Fruit fly (Drosophila melanogaster) ovary, adult (tissue): ENCODE results near the gene Taf10.

Source experiments
- CG17801 ChIP-seq: fragments of 200-800 bp; optimal IDR thresholded peaks from 2 replicates; lab custom pipeline; 2019; ENCODE audit warnings: missing biosample characterization, mild to moderate bottlenecking, missing genetic modification characterization, moderate library complexity; ENCODE audit not compliant: partially characterized antibody

The Taf10 gene

dm6 chr2L:2744852-2745251, 22.8 kb upstream of the Taf10 start, which contains the start of the genes CG9961 and Cwc25:
Gene CG9961 (minus strand): TSS chr2L:2744934.
Gene Cwc25 (plus strand): TSS chr2L:2745098.
- TF ChIP-seq CG17801 (GFP tag; lab: Kevin White, UChicago) = no peak

dm6 chr2L:2748480-2749143, 19.1 kb upstream of the Taf10 start:
- peak; percentile 95 for TF ChIP-seq CG17801 (GFP tag; lab: Kevin White, UChicago)

dm6 chr2L:2749144-2749766, 18.4 kb upstream of the Taf10 start:
- peak; percentile 10 for TF ChIP-seq CG17801 (GFP tag; lab: Kevin White, UChicago)

- peak; percentile 27 for TF ChIP-seq CG17801 (GFP tag; lab: Kevin White, UChicago)
Measured at dm6 chr2L:2750337-2751084, 17.2 kb upstream of the Taf10 start.

DNA sequence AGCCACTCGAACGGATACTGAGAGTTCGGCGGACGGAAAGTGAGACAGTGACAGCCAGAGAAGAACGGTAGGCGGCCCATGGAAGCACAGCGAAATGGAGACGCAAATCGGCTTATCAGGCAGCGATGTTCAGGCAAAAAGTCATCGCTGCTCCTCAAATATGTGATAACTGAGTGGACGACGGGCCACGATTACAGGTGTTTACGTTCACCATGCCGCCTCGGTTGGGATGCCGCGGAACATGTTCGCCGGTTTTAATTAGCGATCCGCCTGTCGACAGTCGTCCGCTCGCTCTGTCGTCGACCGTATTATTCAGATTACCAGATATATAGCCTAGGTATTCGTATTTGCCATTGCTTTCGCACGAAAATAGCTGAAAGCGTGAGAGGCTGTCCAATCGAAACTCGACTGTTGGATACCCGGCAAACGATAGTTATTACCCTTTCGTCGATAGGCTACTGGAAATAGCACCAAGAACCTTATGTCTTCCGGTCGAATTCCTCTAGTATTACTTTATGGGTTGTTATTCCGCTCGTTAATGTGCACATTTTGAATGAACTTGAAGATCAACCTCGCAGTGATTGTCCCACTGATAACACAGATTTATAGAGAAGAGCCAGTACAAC, 16.5 kb upstream of the Taf10 start:
- TF ChIP-seq CG17801 (GFP tag; lab: Kevin White, UChicago) = no peak

dm6 chr2L:2751904-2752459, 15.7 kb upstream of the Taf10 start, which contains the start of gene Bacc:
Gene Bacc (plus strand): TSS chr2L:2752445.
- TF ChIP-seq CG17801 (GFP tag; lab: Kevin White, UChicago) = peak; percentile 89

dm6 chr2L:2752460-2753411, 15.0 kb upstream of the Taf10 start, which contains the start of gene Pgk:
Gene Pgk (minus strand): TSS chr2L:2753068.
- TF ChIP-seq CG17801 (GFP tag; lab: Kevin White, UChicago) = peak; percentile 75

DNA sequence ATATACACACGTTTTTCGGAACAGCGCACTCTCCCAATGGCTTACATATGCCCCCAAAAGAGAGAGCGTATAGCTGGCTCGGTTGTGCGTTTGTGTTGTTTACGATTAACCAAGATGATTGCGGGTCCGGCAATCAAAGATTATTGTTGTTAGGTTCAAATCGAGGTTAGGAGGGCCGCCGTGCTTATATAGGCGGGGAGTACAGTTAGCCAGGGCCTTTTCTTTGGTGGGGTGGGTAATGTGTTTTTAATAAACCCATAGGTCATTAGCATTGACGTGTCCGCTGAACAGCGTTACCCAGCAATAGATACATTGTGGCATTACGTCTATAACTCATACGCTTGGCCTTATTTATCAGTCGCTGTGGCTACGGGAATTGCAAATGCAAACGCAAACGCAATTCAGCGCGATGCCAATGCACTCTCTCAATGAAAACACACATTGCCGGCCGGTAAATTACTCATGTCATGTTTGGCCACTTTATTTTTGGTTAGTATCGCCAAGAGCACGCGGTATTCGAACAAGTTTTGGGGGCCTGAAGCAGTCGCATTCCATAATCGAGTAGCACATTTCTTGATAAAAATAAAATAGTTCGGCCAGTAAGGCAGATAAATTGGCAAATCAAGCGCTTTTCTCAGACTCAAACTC, 13.8 kb upstream of the Taf10 start:
- no peak for TF ChIP-seq CG17801 (GFP tag; lab: Kevin White, UChicago)

DNA sequence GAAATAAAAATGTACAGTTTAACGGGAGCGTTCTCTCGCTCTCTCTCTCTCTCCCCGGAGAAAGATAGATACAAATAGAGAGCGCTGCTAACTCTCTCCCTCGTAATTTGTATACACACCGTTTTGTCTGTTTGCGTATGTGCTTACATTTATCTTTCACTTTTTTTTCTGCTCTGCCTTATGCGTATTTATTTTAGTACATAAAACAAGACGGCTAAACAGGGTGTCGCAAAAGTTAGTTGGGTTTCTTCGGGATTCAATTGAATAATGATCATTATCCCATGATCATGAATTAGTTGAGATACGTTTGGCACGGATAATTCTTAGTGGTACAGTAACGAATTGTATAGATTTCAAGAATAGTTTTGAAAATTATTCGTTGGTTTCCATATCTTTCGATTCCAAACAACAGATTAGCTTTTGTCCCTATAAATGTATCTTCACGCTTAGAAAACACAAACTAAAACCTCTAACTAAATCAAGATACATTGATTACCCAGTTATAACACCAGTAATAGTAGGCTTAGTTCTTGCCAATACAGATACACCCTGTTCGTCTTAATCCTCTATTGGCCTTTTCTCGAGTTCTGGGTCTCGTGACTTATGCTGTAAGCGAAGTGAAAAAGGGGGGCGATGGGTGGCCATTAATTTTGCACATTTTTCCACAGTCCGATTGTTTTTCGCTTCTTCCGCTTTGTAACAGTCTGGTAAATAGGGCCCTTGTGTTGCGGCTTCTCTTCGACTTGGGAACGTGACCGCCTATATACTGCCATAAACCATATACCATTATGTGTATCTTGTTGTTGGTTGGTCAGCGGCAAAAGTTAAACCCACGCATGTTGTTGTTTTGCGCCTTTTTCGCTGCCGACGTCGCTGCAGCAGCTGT, 13.0 kb upstream of the Taf10 start:
- TF ChIP-seq CG17801 (GFP tag; lab: Kevin White, UChicago) = peak; percentile 75

DNA sequence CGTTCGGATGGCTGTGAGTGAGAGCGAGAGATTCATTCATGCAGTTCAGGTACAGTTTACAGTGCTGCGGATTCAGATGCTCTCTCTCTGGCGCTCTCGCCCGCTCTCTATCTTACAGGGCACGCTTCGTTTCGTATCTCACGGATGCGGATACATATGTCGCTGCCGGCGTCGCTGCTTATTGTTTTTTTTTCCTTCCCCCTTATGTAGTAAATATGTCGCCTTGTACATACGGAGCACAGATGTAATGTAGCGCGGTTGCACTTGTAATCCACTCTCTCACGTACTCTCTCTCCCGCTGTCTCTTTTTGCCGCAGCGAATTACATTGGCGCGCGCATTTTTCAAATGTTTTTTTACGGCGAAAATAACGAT, 12.4 kb upstream of the Taf10 start:
- no peak for TF ChIP-seq CG17801 (GFP tag; lab: Kevin White, UChicago)

dm6 chr2L:2757930-2758556, 9.6 kb upstream of the Taf10 start:
- no peak for TF ChIP-seq CG17801 (GFP tag; lab: Kevin White, UChicago)

DNA sequence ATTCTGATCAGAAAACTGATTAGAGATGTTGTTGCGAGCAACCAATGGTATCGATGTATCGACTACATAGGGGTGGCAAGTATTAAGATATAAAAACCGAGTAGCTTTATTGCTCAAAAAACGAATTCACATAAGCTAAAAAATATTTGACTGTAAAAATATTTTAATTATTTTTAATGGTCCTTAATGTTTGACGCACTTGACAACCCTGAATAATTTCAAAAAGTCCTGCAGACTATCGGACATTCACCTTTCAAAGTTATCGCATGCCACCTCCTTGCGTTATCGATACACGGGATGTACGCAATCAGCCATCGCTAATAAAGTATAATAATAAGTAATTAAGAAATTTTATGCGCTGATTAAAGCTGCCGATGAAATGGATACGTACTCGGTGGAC, 8.0 kb upstream of the Taf10 start, which contains the start of the genes HemK2, Snapin and Tnpo-SR:
HemK2 (minus strand) TSS at position 24 of the 400 bp plus-strand sequence.
Snapin (minus strand) TSS at position 24 of the 400 bp plus-strand sequence.
Tnpo-SR (plus strand) TSS at position 271 of the 400 bp plus-strand sequence.
- TF ChIP-seq CG17801 (GFP tag; lab: Kevin White, UChicago) = peak; percentile 92
